Worm (Caenorhabditis elegans) whole organism, L3 larva: ENCODE data around the gene math-44.

Experiments
- ama-1 ChIP-seq: fragments of 150-350 bp; optimal IDR thresholded peaks from 2 replicates; lab custom pipeline; 2018
- ceh-82 ChIP-seq: fragments of 150-350 bp; optimal IDR thresholded peaks from 2 replicates; lab custom pipeline; 2014; ENCODE audit warnings: missing biosample characterization, missing genetic modification characterization
- daf-12 ChIP-seq: fragments of 150-350 bp; optimal IDR thresholded peaks from 2 replicates; lab custom pipeline; 2014; ENCODE audit warnings: missing biosample characterization, missing genetic modification reagents, missing genetic modification characterization
- elt-3 ChIP-seq, 3 experiments: fragments of 150-350 bp in 1 of 3; sonication (generic microtip) in 2 of 3; optimal IDR thresholded peaks; 2 replicates in 2 of 3; 4 replicates in 1 of 3; lab custom pipeline; 2014 to 2017; ENCODE audit warnings: missing biosample characterization in 3 of 3, missing genetic modification characterization in 3 of 3
- fos-1 ChIP-seq: fragments of 150-350 bp; optimal IDR thresholded peaks from 2 replicates; lab custom pipeline; 2014; ENCODE audit warnings: missing biosample characterization, missing genetic modification characterization
- mml-1 ChIP-seq: fragments of 150-350 bp; sonication (generic microtip); optimal IDR thresholded peaks from 3 replicates; lab custom pipeline; 2014; ENCODE audit warnings: missing biosample characterization, missing genetic modification characterization
- pha-4 ChIP-seq: fragments of 150-350 bp; optimal IDR thresholded peaks from 2 replicates; lab custom pipeline; 2014; ENCODE audit warnings: missing biosample characterization, missing genetic modification reagents, missing genetic modification characterization
- sea-2 ChIP-seq: fragments of 150-350 bp; sonication (generic microtip); optimal IDR thresholded peaks from 4 replicates; lab custom pipeline; 2014; ENCODE audit warnings: missing biosample characterization, missing genetic modification reagents, missing genetic modification characterization
- tbx-2 ChIP-seq: sonication (generic microtip); optimal IDR thresholded peaks from 2 replicates; lab custom pipeline; 2016; ENCODE audit warnings: mild to moderate bottlenecking, missing genetic modification characterization, missing compliant biosample characterization
- unc-62 ChIP-seq: fragments of 150-350 bp; sonication (generic microtip); optimal IDR thresholded peaks from 4 replicates; lab custom pipeline; 2014; ENCODE audit warnings: missing biosample characterization, missing genetic modification reagents, missing genetic modification characterization
- zag-1 ChIP-seq: fragments of 150-350 bp; optimal IDR thresholded peaks from 2 replicates; lab custom pipeline; 2014; ENCODE audit warnings: missing biosample characterization, missing genetic modification characterization
- ztf-11 ChIP-seq: fragments of 150-350 bp; optimal IDR thresholded peaks from 2 replicates; lab custom pipeline; 2014; ENCODE audit warnings: missing biosample characterization, missing genetic modification characterization

DNA sequence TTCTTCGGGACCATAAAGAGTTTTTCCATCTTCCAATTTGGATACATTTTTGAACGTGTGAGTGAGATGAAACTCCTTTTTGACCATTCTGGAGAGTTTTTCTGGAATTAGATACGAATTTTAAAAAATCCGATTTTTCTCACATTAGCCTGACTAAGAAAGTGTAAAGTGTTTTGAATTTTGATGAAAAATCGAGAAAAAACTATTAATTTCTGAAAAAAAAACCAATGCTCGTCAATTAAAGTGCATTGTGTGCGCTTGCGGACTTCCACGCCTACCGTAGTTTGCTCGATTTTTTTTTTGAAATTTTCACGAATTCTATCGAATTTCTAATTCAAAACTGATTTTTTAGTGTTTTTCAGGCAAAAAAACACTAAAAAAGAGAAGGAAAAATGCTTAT lies 39.6 kb downstream of the math-44 start, which contains the start of gene bath-1:
- TF ChIP-seq sea-2 (GFP tag; lab: Kevin White, UChicago) (no peak), unc-62 (no peak), daf-12 (tag; lab: Kevin White, UChicago) (no peak), ama-1 (lab: Kevin White, UChicago) (no peak), zag-1 (tag; lab: Kevin White, UChicago) (no peak), pha-4 (tag; lab: Kevin White, UChicago) (no peak), ztf-11 (tag; lab: Kevin White, UChicago) (no peak), ceh-82 (tag; lab: Kevin White, UChicago) (no peak), tbx-2 (tag; lab: Kevin White, UChicago) (no peak), elt-3 (tag; optimal IDR thresholded peaks at IDR 0.05; lab: Kevin White, UChicago) (no peak), fos-1 (tag; lab: Kevin White, UChicago) (no peak), mml-1 (no peak)
